Fruit fly (Drosophila melanogaster) whole organism, embryonic: ENCODE data around the gene GABA-B-R2.
A peak's percentile ranks its signal among the peaks of the same experiment; 100 is the strongest.

Experiments used
- Abd-B ChIP-seq: fragments of 200-800 bp; sonication (Bioruptor generic); optimal IDR thresholded peaks from 2 replicates; lab custom pipeline; 2018; ENCODE audit warnings: missing biosample characterization, mild to moderate bottlenecking, missing genetic modification characterization, moderate library complexity
- Ada2b ChIP-seq: fragments of 200-800 bp; sonication (Bioruptor generic); IDR thresholded peaks from 2 replicates; pipeline ENCODE4 v1.3.6; 2022; ENCODE audit warnings: missing biosample characterization, missing genetic modification characterization
- Adf1 ChIP-seq: fragments of 200-800 bp; sonication (Bioruptor generic); IDR thresholded peaks from 2 replicates; pipeline ENCODE4 v1.3.6; 2022; ENCODE audit warnings: missing biosample characterization, missing genetic modification characterization
- Atf3 ChIP-seq: fragments of 200-800 bp; sonication (Bioruptor generic); optimal IDR thresholded peaks from 3 replicates; lab custom pipeline; 2016; ENCODE audit warnings: missing biosample characterization, missing genetic modification characterization
- CG10462 ChIP-seq: fragments of 200-800 bp; sonication (Bioruptor generic); optimal IDR thresholded peaks from 2 replicates; lab custom pipeline; 2016; ENCODE audit warnings: missing biosample characterization, missing genetic modification characterization
- CG11093 ChIP-seq: fragments of 200-800 bp; sonication (Bioruptor generic); IDR thresholded peaks from 3 replicates; pipeline ENCODE4 v1.3.6; 2022; ENCODE audit warnings: missing biosample characterization, missing genetic modification characterization
- CG11398 ChIP-seq: fragments of 200-800 bp; sonication (Bioruptor generic); optimal IDR thresholded peaks from 2 replicates; lab custom pipeline; 2016; ENCODE audit warnings: missing biosample characterization, missing genetic modification characterization
- CG11504 ChIP-seq: fragments of 200-800 bp; sonication (Bioruptor generic); optimal IDR thresholded peaks from 3 replicates; lab custom pipeline; 2019; ENCODE audit warnings: missing biosample characterization, mild to moderate bottlenecking, missing genetic modification characterization, moderate library complexity
- CG12236 ChIP-seq: fragments of 200-800 bp; sonication (Bioruptor generic); optimal IDR thresholded peaks from 2 replicates; lab custom pipeline; 2016; ENCODE audit warnings: missing biosample characterization, missing genetic modification characterization
- CG13123 ChIP-seq: fragments of 200-800 bp; sonication (Bioruptor generic); optimal IDR thresholded peaks from 2 replicates; lab custom pipeline; 2016; ENCODE audit warnings: missing biosample characterization, missing genetic modification characterization
- CG13775 ChIP-seq: fragments of 200-800 bp; sonication (Bioruptor generic); optimal IDR thresholded peaks from 3 replicates; lab custom pipeline; 2017; ENCODE audit warnings: missing biosample characterization, mild to moderate bottlenecking, missing genetic modification characterization
- CG14441 ChIP-seq: fragments of 200-800 bp; sonication (Bioruptor generic); IDR thresholded peaks from 2 replicates; pipeline ENCODE4 v1.3.6; 2022; ENCODE audit warnings: missing biosample characterization, missing genetic modification characterization
- CG14965 ChIP-seq: fragments of 200-800 bp; sonication (Bioruptor generic); optimal IDR thresholded peaks from 2 replicates; lab custom pipeline; 2016; ENCODE audit warnings: missing biosample characterization, missing genetic modification characterization, borderline replicate concordance
- CG1602 ChIP-seq: fragments of 200-800 bp; sonication (Bioruptor generic); optimal IDR thresholded peaks from 3 replicates; lab custom pipeline; 2016; ENCODE audit warnings: missing biosample characterization, missing genetic modification characterization
- CG17359 ChIP-seq: fragments of 200-800 bp; sonication (Bioruptor generic); optimal IDR thresholded peaks from 3 replicates; lab custom pipeline; 2018; ENCODE audit warnings: missing biosample characterization, mild to moderate bottlenecking, missing genetic modification characterization, moderate library complexity
- CG17612 ChIP-seq: fragments of 200-800 bp; sonication (Bioruptor generic); IDR thresholded peaks from 2 replicates; pipeline ENCODE4 v1.3.6; 2022; ENCODE audit warnings: missing biosample characterization, missing genetic modification characterization
- CG18619 ChIP-seq: fragments of 200-800 bp; sonication (Bioruptor generic); optimal IDR thresholded peaks from 3 replicates; lab custom pipeline; 2017; ENCODE audit warnings: missing biosample characterization, mild to moderate bottlenecking, missing genetic modification characterization
- CG2129 ChIP-seq: fragments of 200-800 bp; sonication (Bioruptor generic); IDR thresholded peaks from 2 replicates; pipeline ENCODE4 v1.3.6; 2022; ENCODE audit warnings: missing biosample characterization, missing genetic modification characterization; ENCODE audit not compliant: partially characterized antibody
- CG30020 ChIP-seq: fragments of 200-800 bp; optimal IDR thresholded peaks from 2 replicates; lab custom pipeline; 2019; ENCODE audit warnings: missing biosample characterization, mild to moderate bottlenecking, missing genetic modification characterization, moderate library complexity
- CG31388 ChIP-seq: fragments of 200-800 bp; sonication (Bioruptor generic); optimal IDR thresholded peaks from 2 replicates; lab custom pipeline; 2016; ENCODE audit warnings: missing biosample characterization, missing genetic modification characterization
- CG3407 ChIP-seq: fragments of 200-800 bp; sonication (Bioruptor generic); optimal IDR thresholded peaks from 2 replicates; lab custom pipeline; 2018; ENCODE audit warnings: missing biosample characterization, mild to moderate bottlenecking, missing genetic modification characterization
- CG3995 ChIP-seq: fragments of 200-800 bp; sonication (Bioruptor generic); optimal IDR thresholded peaks from 3 replicates; lab custom pipeline; 2016; ENCODE audit warnings: missing biosample characterization, missing genetic modification characterization
- CG43689 ChIP-seq: fragments of 200-800 bp; sonication (Bioruptor generic); IDR thresholded peaks from 2 replicates; pipeline ENCODE4 v1.3.6; 2022; ENCODE audit warnings: missing biosample characterization, missing genetic modification characterization
- CG5953 ChIP-seq: fragments of 200-800 bp; sonication (Bioruptor generic); IDR thresholded peaks from 2 replicates; pipeline ENCODE4 v1.3.6; 2022; ENCODE audit warnings: missing biosample characterization, missing genetic modification characterization
- CG6175 ChIP-seq: fragments of 200-800 bp; sonication (Bioruptor generic); IDR thresholded peaks from 3 replicates; pipeline ENCODE4 v1.3.6; 2022; ENCODE audit warnings: missing biosample characterization, missing genetic modification characterization
- CG6683 ChIP-seq: fragments of 200-800 bp; sonication (Bioruptor generic); optimal IDR thresholded peaks from 2 replicates; lab custom pipeline; 2017; ENCODE audit warnings: missing biosample characterization, mild to moderate bottlenecking, missing genetic modification characterization, missing genetic modification reagents
- CoRest ChIP-seq: fragments of 200-800 bp; sonication (Bioruptor generic); optimal IDR thresholded peaks from 3 replicates; lab custom pipeline; 2018; ENCODE audit warnings: missing biosample characterization, mild to moderate bottlenecking, missing genetic modification characterization, moderate library complexity
- Elba2 ChIP-seq: fragments of 200-800 bp; sonication (Bioruptor generic); optimal IDR thresholded peaks from 3 replicates; lab custom pipeline; 2016; ENCODE audit warnings: missing biosample characterization, missing genetic modification characterization
- Gsc ChIP-seq: fragments of 200-800 bp; sonication (Bioruptor generic); IDR thresholded peaks from 2 replicates; pipeline ENCODE4 v1.3.6; 2022; ENCODE audit warnings: missing biosample characterization, missing genetic modification characterization
- H2.0 ChIP-seq: fragments of 200-800 bp; sonication (Bioruptor generic); IDR thresholded peaks from 2 replicates; pipeline ENCODE4 v1.3.6; 2022; ENCODE audit warnings: missing biosample characterization, missing genetic modification characterization
- HmgD ChIP-seq: fragments of 200-800 bp; sonication (Bioruptor generic); optimal IDR thresholded peaks from 3 replicates; lab custom pipeline; 2016; ENCODE audit warnings: missing biosample characterization, missing genetic modification characterization
- Lpt ChIP-seq: fragments of >200 bp; optimal IDR thresholded peaks from 2 replicates; lab custom pipeline; 2018; ENCODE audit warnings: missing biosample characterization, missing genetic modification characterization
- Oaz ChIP-seq: fragments of 200-800 bp; sonication (Bioruptor generic); IDR thresholded peaks from 2 replicates; pipeline ENCODE4 v1.3.6; 2022; ENCODE audit warnings: missing biosample characterization, missing genetic modification characterization
- Optix ChIP-seq: fragments of 200-800 bp; sonication (Bioruptor generic); IDR thresholded peaks from 3 replicates; pipeline ENCODE4 v1.3.6; 2022; ENCODE audit warnings: missing biosample characterization, missing genetic modification characterization
- Six4 ChIP-seq: fragments of 200-800 bp; sonication (Bioruptor generic); optimal IDR thresholded peaks from 2 replicates; lab custom pipeline; 2016; ENCODE audit warnings: missing biosample characterization, missing genetic modification characterization
- Sry-δ ChIP-seq: fragments of 200-800 bp; sonication (Bioruptor generic); optimal IDR thresholded peaks from 2 replicates; lab custom pipeline; 2016; ENCODE audit warnings: missing biosample characterization, missing genetic modification characterization
- az2 ChIP-seq: fragments of 200-800 bp; sonication (Bioruptor generic); optimal IDR thresholded peaks from 3 replicates; lab custom pipeline; 2016; ENCODE audit warnings: missing biosample characterization, missing genetic modification characterization
- br ChIP-seq: fragments of >200 bp; optimal IDR thresholded peaks from 2 replicates; lab custom pipeline; 2017
- cad ChIP-seq: fragments of >200 bp; optimal IDR thresholded peaks from 2 replicates; lab custom pipeline; 2017; ENCODE audit warnings: missing biosample characterization, missing genetic modification characterization
- chn ChIP-seq: fragments of 200-800 bp; sonication (Bioruptor generic); optimal IDR thresholded peaks from 2 replicates; lab custom pipeline; 2016; ENCODE audit warnings: missing biosample characterization, missing genetic modification characterization
- crc ChIP-seq: fragments of 200-800 bp; sonication (Bioruptor generic); optimal IDR thresholded peaks from 2 replicates; lab custom pipeline; 2016; ENCODE audit warnings: missing biosample characterization, missing genetic modification characterization
- ems ChIP-seq: fragments of 200-800 bp; sonication (Bioruptor generic); optimal IDR thresholded peaks from 3 replicates; lab custom pipeline; 2016; ENCODE audit warnings: missing biosample characterization, missing genetic modification characterization
- grau ChIP-seq: fragments of 200-800 bp; optimal IDR thresholded peaks from 3 replicates; lab custom pipeline; 2019; ENCODE audit warnings: missing biosample characterization, mild to moderate bottlenecking, missing genetic modification characterization, moderate library complexity
- kah ChIP-seq: fragments of 200-800 bp; sonication (Bioruptor generic); optimal IDR thresholded peaks from 2 replicates; lab custom pipeline; 2018; ENCODE audit warnings: missing biosample characterization, mild to moderate bottlenecking, missing genetic modification characterization
- lmd ChIP-seq: fragments of 200-800 bp; sonication (Bioruptor generic); IDR thresholded peaks from 2 replicates; pipeline ENCODE4 v1.3.6; 2022; ENCODE audit warnings: missing biosample characterization, missing genetic modification characterization
- peb ChIP-seq: fragments of 200-800 bp; sonication (Bioruptor generic); IDR thresholded peaks from 2 replicates; pipeline ENCODE4 v1.3.6; 2022; ENCODE audit warnings: missing biosample characterization, missing genetic modification characterization
- ro ChIP-seq: fragments of 200-800 bp; sonication (Bioruptor generic); IDR thresholded peaks from 2 replicates; pipeline ENCODE4 v1.3.6; 2022; ENCODE audit warnings: missing biosample characterization, missing genetic modification characterization
- salm ChIP-seq: fragments of 200-800 bp; sonication (Bioruptor generic); optimal IDR thresholded peaks from 2 replicates; lab custom pipeline; 2018; ENCODE audit warnings: missing biosample characterization, mild to moderate bottlenecking, missing genetic modification characterization
- sd ChIP-seq: fragments of 200-800 bp; sonication (Bioruptor generic); optimal IDR thresholded peaks from 3 replicates; lab custom pipeline; 2018; ENCODE audit warnings: missing biosample characterization, mild to moderate bottlenecking, missing genetic modification characterization, moderate library complexity
- sens ChIP-seq: fragments of 200-800 bp; sonication (Bioruptor generic); peaks from one replicate; lab custom pipeline; 2016; ENCODE audit warnings: missing biosample characterization, missing genetic modification characterization
- sna ChIP-seq: fragments of 200-800 bp; sonication (Bioruptor generic); IDR thresholded peaks from 2 replicates; pipeline ENCODE4 v1.3.6; 2022; ENCODE audit warnings: missing biosample characterization, missing genetic modification characterization; ENCODE audit not compliant: partially characterized antibody
- vfl ChIP-seq: fragments of 200-800 bp; sonication (Bioruptor generic); optimal IDR thresholded peaks from 2 replicates; lab custom pipeline; 2016; ENCODE audit warnings: missing biosample characterization, missing genetic modification characterization
- zen ChIP-seq: fragments of 200-800 bp; sonication (Bioruptor generic); optimal IDR thresholded peaks from 3 replicates; lab custom pipeline; 2018; ENCODE audit warnings: missing biosample characterization, mild to moderate bottlenecking, missing genetic modification characterization, moderate library complexity

The GABA-B-R2 gene

dm6 chr3R:21781448-21781847, 5.8 kb upstream of the GABA-B-R2 start (continued):
- TF ChIP-seq Six4 (GFP tag; lab: Kevin White, UChicago): peak; percentile 45
- TF ChIP-seq CG11093 (GFP tag; lab: Robert Waterston, UW): peak; percentile 59; the same call in 1 of the 3 replicates
- peak; percentile 76 for TF ChIP-seq lmd
- TF ChIP-seq Lpt (GFP tag; lab: Kevin White, UChicago): no peak
- no peak for TF ChIP-seq br
- peak; percentile 48 for TF ChIP-seq CG18619 (GFP tag; lab: Kevin White, UChicago)
- peak; percentile 3 for TF ChIP-seq salm (tag; lab: Kevin White, UChicago)
- TF ChIP-seq ems (GFP tag; lab: Kevin White, UChicago): peak; percentile 47
- TF ChIP-seq CG6175 (GFP tag; lab: Robert Waterston, UW): no peak
- no peak for TF ChIP-seq Gsc (GFP tag; lab: Robert Waterston, UW)
- no peak for TF ChIP-seq HmgD
- peak; percentile 78 for TF ChIP-seq CG11504
- TF ChIP-seq Optix (GFP tag; lab: Robert Waterston, UW): peak; percentile 13; the same call in 1 of the 3 replicates
- no peak for TF ChIP-seq zen
- no peak for TF ChIP-seq CG3995 (GFP tag; lab: Kevin White, UChicago)
- TF ChIP-seq CG1602 (GFP tag; lab: Kevin White, UChicago): peak; percentile 53
- TF ChIP-seq kah: no peak
- peak; percentile 54; the same call in 1 of the 2 replicates for TF ChIP-seq H2.0 (GFP tag; lab: Robert Waterston, UW)
- TF ChIP-seq CG10462 (GFP tag; lab: Kevin White, UChicago): peak; percentile 59
- peak; percentile 56 for TF ChIP-seq CG13775 (GFP tag; lab: Kevin White, UChicago)
- TF ChIP-seq Abd-B (GFP tag; lab: Kevin White, UChicago): peak; percentile 64
- TF ChIP-seq CG30020 (tag; lab: Kevin White, UChicago): no peak
- no peak for TF ChIP-seq sna (GFP tag; lab: Robert Waterston, UW)
- no peak for TF ChIP-seq Elba2
- TF ChIP-seq CG11398 (GFP tag; lab: Kevin White, UChicago): no peak
- no peak for TF ChIP-seq CG13123
- no peak; the same call in 1 of the 2 replicates for TF ChIP-seq Oaz
- no peak for TF ChIP-seq CG2129 (GFP tag; lab: Robert Waterston, UW)
- TF ChIP-seq CG3407 (GFP tag; lab: Kevin White, UChicago): peak; percentile 41
- TF ChIP-seq Adf1 (GFP tag; lab: Robert Waterston, UW): no peak
- peak; percentile 95 for TF ChIP-seq sens (GFP tag; lab: Kevin White, UChicago)
- TF ChIP-seq CG14965 (GFP tag; lab: Kevin White, UChicago): no peak
- peak; percentile 63 for TF ChIP-seq az2 (GFP tag; lab: Kevin White, UChicago)
- peak; percentile 55 for TF ChIP-seq CG43689
- peak; percentile 10 for TF ChIP-seq CG6683 (GFP tag; lab: Kevin White, UChicago)
- TF ChIP-seq CG17612 (GFP tag; lab: Robert Waterston, UW): no peak
- TF ChIP-seq CG31388: no peak
- TF ChIP-seq ro: no peak
- TF ChIP-seq grau (tag; lab: Kevin White, UChicago): peak; percentile 76
- TF ChIP-seq CoRest (tag; lab: Kevin White, UChicago): peak; percentile 76
- no peak for TF ChIP-seq sd (tag; lab: Kevin White, UChicago)
- peak; percentile 28 for TF ChIP-seq CG12236 (GFP tag; lab: Kevin White, UChicago)
- peak; percentile 18 for TF ChIP-seq Atf3
- TF ChIP-seq CG17359 (tag; lab: Kevin White, UChicago): peak; percentile 62
- peak; percentile 73 for TF ChIP-seq CG14441 (GFP tag; lab: Robert Waterston, UW)
- TF ChIP-seq peb (GFP tag; lab: Robert Waterston, UW): 0 out of 2 replicates have a peak, but pooled peaks have one; percentile 34
- TF ChIP-seq vfl (GFP tag; lab: Kevin White, UChicago): no peak
- TF ChIP-seq crc (GFP tag; lab: Kevin White, UChicago): peak; percentile 15
- TF ChIP-seq Ada2b (GFP tag; lab: Robert Waterston, UW): peak; percentile 77
- peak; percentile 41 for TF ChIP-seq chn
- no peak for TF ChIP-seq cad (GFP tag; lab: Kevin White, UChicago)
- no peak for TF ChIP-seq CG5953 (GFP tag; lab: Robert Waterston, UW)
- TF ChIP-seq Sry-δ (GFP tag; lab: Kevin White, UChicago): peak; percentile 18
